Fruit fly (Drosophila melanogaster) whole organism, embryonic: Measurements from ENCODE around the gene RpS7.

ENCODE experiments used
- Atf6 ChIP-seq: fragments of 200-800 bp; sonication (Bioruptor generic); IDR thresholded peaks from 2 replicates; pipeline ENCODE4 v1.3.6; 2022; ENCODE audit warnings: missing biosample characterization, missing genetic modification characterization
- CG10543 ChIP-seq: fragments of 200-800 bp; sonication (Bioruptor generic); optimal IDR thresholded peaks from 3 replicates; lab custom pipeline; 2017; ENCODE audit warnings: missing biosample characterization, mild to moderate bottlenecking, missing genetic modification characterization, moderate library complexity
- CG10654 ChIP-seq: fragments of 200-800 bp; sonication (Bioruptor generic); optimal IDR thresholded peaks from 2 replicates; lab custom pipeline; 2016; ENCODE audit warnings: missing biosample characterization, missing genetic modification characterization
- CG11085 ChIP-seq: fragments of 200-800 bp; sonication (Bioruptor generic); IDR thresholded peaks from 2 replicates; pipeline ENCODE4 v1.3.6; 2022; ENCODE audit warnings: missing biosample characterization, missing genetic modification characterization
- CG12071 ChIP-seq: fragments of 200-800 bp; sonication (Bioruptor generic); optimal IDR thresholded peaks from 3 replicates; lab custom pipeline; 2018; ENCODE audit warnings: missing biosample characterization, mild to moderate bottlenecking, missing genetic modification characterization
- CG12219 ChIP-seq: fragments of 200-800 bp; sonication (Bioruptor generic); optimal IDR thresholded peaks from 3 replicates; lab custom pipeline; 2018; ENCODE audit warnings: missing biosample characterization, mild to moderate bottlenecking, missing genetic modification characterization
- CG12391 ChIP-seq: fragments of 200-800 bp; sonication (Bioruptor generic); optimal IDR thresholded peaks from 3 replicates; lab custom pipeline; 2018; ENCODE audit warnings: missing biosample characterization, mild to moderate bottlenecking, missing genetic modification characterization, moderate library complexity
- CG12659 ChIP-seq: fragments of 200-800 bp; sonication (Bioruptor generic); optimal IDR thresholded peaks from 3 replicates; lab custom pipeline; 2017; ENCODE audit warnings: mild to moderate bottlenecking, missing biosample characterization, missing genetic modification reagents, missing genetic modification characterization
- CG12769 ChIP-seq: fragments of 200-800 bp; sonication (Bioruptor generic); optimal IDR thresholded peaks from 2 replicates; lab custom pipeline; 2019; ENCODE audit warnings: missing biosample characterization, mild to moderate bottlenecking, missing genetic modification characterization, moderate library complexity
- CG13424 ChIP-seq: fragments of 200-800 bp; sonication (Bioruptor generic); optimal IDR thresholded peaks from 2 replicates; lab custom pipeline; 2019; ENCODE audit warnings: missing biosample characterization, mild to moderate bottlenecking, missing genetic modification characterization, moderate library complexity
- CG15269 ChIP-seq: fragments of 200-800 bp; sonication (Bioruptor generic); optimal IDR thresholded peaks from 2 replicates; lab custom pipeline; 2018; ENCODE audit warnings: missing biosample characterization, mild to moderate bottlenecking, missing genetic modification characterization, moderate library complexity
- CG2120 ChIP-seq: fragments of 200-800 bp; sonication (Bioruptor generic); optimal IDR thresholded peaks from 3 replicates; lab custom pipeline; 2016; ENCODE audit warnings: missing biosample characterization, missing genetic modification characterization
- CG32532 ChIP-seq: fragments of 200-800 bp; sonication (Bioruptor generic); IDR thresholded peaks from 2 replicates; pipeline ENCODE4 v1.3.6; 2022; ENCODE audit warnings: missing biosample characterization, missing genetic modification characterization
- CG4282 ChIP-seq: fragments of 200-800 bp; sonication (Bioruptor generic); optimal IDR thresholded peaks from 2 replicates; lab custom pipeline; 2016; ENCODE audit warnings: missing biosample characterization, missing genetic modification characterization
- CG5180 ChIP-seq: fragments of 200-800 bp; sonication (Bioruptor generic); optimal IDR thresholded peaks from 3 replicates; lab custom pipeline; 2017; ENCODE audit warnings: missing biosample characterization, missing genetic modification characterization, mild to moderate bottlenecking, moderate library complexity, missing genetic modification reagents
- CG6272 ChIP-seq: fragments of 200-800 bp; sonication (Bioruptor generic); IDR thresholded peaks from 2 replicates; pipeline ENCODE4 v1.3.6; 2022; ENCODE audit warnings: missing biosample characterization, missing genetic modification characterization
- CG6654 ChIP-seq: fragments of 200-800 bp; sonication (Bioruptor generic); optimal IDR thresholded peaks from 2 replicates; lab custom pipeline; 2017; ENCODE audit warnings: missing biosample characterization, mild to moderate bottlenecking, missing genetic modification characterization
- CG6683 ChIP-seq: fragments of 200-800 bp; sonication (Bioruptor generic); optimal IDR thresholded peaks from 2 replicates; lab custom pipeline; 2017; ENCODE audit warnings: missing biosample characterization, mild to moderate bottlenecking, missing genetic modification characterization, missing genetic modification reagents
- CG7786 ChIP-seq: fragments of 200-800 bp; sonication (Bioruptor generic); optimal IDR thresholded peaks from 2 replicates; lab custom pipeline; 2016; ENCODE audit warnings: missing biosample characterization, missing genetic modification characterization
- CG8290 ChIP-seq, 3 experiments: fragments of 200-800 bp; sonication (Bioruptor generic); optimal IDR thresholded peaks; 2 replicates each; lab custom pipeline; 2016 to 2019; ENCODE audit warnings: missing biosample characterization in 3 of 3, missing genetic modification characterization in 3 of 3, mild to moderate bottlenecking in 2 of 3, moderate library complexity in 1 of 3
- CG9817 ChIP-seq: fragments of 200-800 bp; sonication (Bioruptor generic); optimal IDR thresholded peaks from 2 replicates; lab custom pipeline; 2018; ENCODE audit warnings: missing biosample characterization, mild to moderate bottlenecking, missing genetic modification characterization, moderate library complexity
- Chrac-16 ChIP-seq: fragments of 200-800 bp; sonication (Bioruptor generic); optimal IDR thresholded peaks from 3 replicates; lab custom pipeline; 2016; ENCODE audit warnings: missing biosample characterization, missing genetic modification characterization
- CrebB ChIP-seq: fragments of 200-800 bp; sonication (Bioruptor generic); optimal IDR thresholded peaks from 3 replicates; lab custom pipeline; 2018; ENCODE audit warnings: missing biosample characterization, mild to moderate bottlenecking, missing genetic modification characterization
- Dbx ChIP-seq: fragments of 200-800 bp; sonication (Bioruptor generic); IDR thresholded peaks from 3 replicates; pipeline ENCODE4 v1.3.6; 2022; ENCODE audit warnings: missing biosample characterization, missing genetic modification characterization
- Fer1 ChIP-seq: fragments of 200-800 bp; sonication (Bioruptor generic); optimal IDR thresholded peaks from 2 replicates; lab custom pipeline; 2017; ENCODE audit warnings: missing biosample characterization, mild to moderate bottlenecking, missing genetic modification characterization
- HHEX ChIP-seq: fragments of 200-800 bp; sonication (Bioruptor generic); optimal IDR thresholded peaks from 3 replicates; lab custom pipeline; 2017; ENCODE audit warnings: missing biosample characterization, mild to moderate bottlenecking, missing genetic modification characterization, missing genetic modification reagents
- Hey ChIP-seq: fragments of 200-800 bp; sonication (Bioruptor generic); optimal IDR thresholded peaks from 3 replicates; lab custom pipeline; 2018; ENCODE audit warnings: missing biosample characterization, mild to moderate bottlenecking, missing genetic modification characterization
- Jarid2 ChIP-seq: fragments of 200-800 bp; sonication (Bioruptor generic); optimal IDR thresholded peaks from 3 replicates; lab custom pipeline; 2017; ENCODE audit warnings: mild to moderate bottlenecking, missing biosample characterization, missing genetic modification reagents, missing genetic modification characterization
- NfI ChIP-seq: fragments of 200-800 bp; sonication (Bioruptor generic); optimal IDR thresholded peaks from 3 replicates; lab custom pipeline; 2018; ENCODE audit warnings: missing biosample characterization, mild to moderate bottlenecking, missing genetic modification characterization, moderate library complexity
- Rx ChIP-seq: fragments of 200-800 bp; sonication (Bioruptor generic); IDR thresholded peaks from 2 replicates; pipeline ENCODE4 v1.3.6; 2022; ENCODE audit warnings: missing biosample characterization, missing genetic modification characterization
- Side ChIP-seq: fragments of 200-800 bp; sonication (Bioruptor generic); optimal IDR thresholded peaks from 2 replicates; lab custom pipeline; 2016; ENCODE audit warnings: missing biosample characterization, missing genetic modification characterization
- Sin3A ChIP-seq: fragments of >200 bp; optimal IDR thresholded peaks from 2 replicates; lab custom pipeline; 2018
- Stat92E ChIP-seq, 3 experiments: fragments of >200 bp in 2 of 3; fragments of 200-800 bp in 1 of 3; sonication (Bioruptor generic) in 1 of 3; optimal IDR thresholded peaks; 2 replicates each; lab custom pipeline; 2017 to 2019; ENCODE audit warnings: missing biosample characterization in 3 of 3, missing genetic modification characterization in 3 of 3, mild to moderate bottlenecking in 1 of 3, moderate library complexity in 1 of 3
- Vsx1 ChIP-seq: fragments of 200-800 bp; sonication (Bioruptor generic); optimal IDR thresholded peaks from 2 replicates; lab custom pipeline; 2017; ENCODE audit warnings: missing biosample characterization, mild to moderate bottlenecking, missing genetic modification characterization, missing genetic modification reagents
- ase ChIP-seq: fragments of 200-800 bp; sonication (Bioruptor generic); IDR thresholded peaks from 3 replicates; pipeline ENCODE4 v1.3.6; 2022; ENCODE audit warnings: missing biosample characterization, missing genetic modification characterization
- chn ChIP-seq: fragments of 200-800 bp; sonication (Bioruptor generic); optimal IDR thresholded peaks from 2 replicates; lab custom pipeline; 2016; ENCODE audit warnings: missing biosample characterization, missing genetic modification characterization
- corto ChIP-seq: fragments of 200-800 bp; sonication (Bioruptor generic); optimal IDR thresholded peaks from 2 replicates; lab custom pipeline; 2016; ENCODE audit warnings: missing biosample characterization, mild to moderate bottlenecking, missing genetic modification characterization, moderate library complexity
- dati ChIP-seq: fragments of 200-800 bp; sonication (Bioruptor generic); IDR thresholded peaks from 2 replicates; pipeline ENCODE4 v1.3.6; 2022; ENCODE audit warnings: missing biosample characterization, missing genetic modification characterization
- dmrt99B ChIP-seq: fragments of 200-800 bp; sonication (Bioruptor generic); optimal IDR thresholded peaks from 2 replicates; lab custom pipeline; 2018; ENCODE audit warnings: missing biosample characterization, mild to moderate bottlenecking, missing genetic modification characterization, moderate library complexity
- dysf ChIP-seq: fragments of 200-800 bp; sonication (Bioruptor generic); IDR thresholded peaks from 3 replicates; pipeline ENCODE4 v1.3.6; 2022; ENCODE audit warnings: missing biosample characterization, missing genetic modification characterization
- en ChIP-seq: fragments of 200-800 bp; sonication (Bioruptor generic); optimal IDR thresholded peaks from 2 replicates; lab custom pipeline; 2016; ENCODE audit warnings: missing biosample characterization, missing genetic modification characterization
- fu2 ChIP-seq: fragments of 200-800 bp; sonication (Bioruptor generic); optimal IDR thresholded peaks from 2 replicates; lab custom pipeline; 2016; ENCODE audit warnings: missing biosample characterization, missing genetic modification characterization
- gem ChIP-seq: fragments of 200-800 bp; sonication (Bioruptor generic); optimal IDR thresholded peaks from 2 replicates; lab custom pipeline; 2019; ENCODE audit warnings: missing biosample characterization, mild to moderate bottlenecking, missing genetic modification characterization, moderate library complexity
- ranshi ChIP-seq: fragments of 200-800 bp; sonication (Bioruptor generic); IDR thresholded peaks from 2 replicates; pipeline ENCODE4 v1.3.6; 2022; ENCODE audit warnings: missing biosample characterization, missing genetic modification characterization
- repo ChIP-seq: fragments of 200-800 bp; sonication (Bioruptor generic); optimal IDR thresholded peaks from 2 replicates; lab custom pipeline; 2016; ENCODE audit warnings: missing biosample characterization, missing genetic modification characterization
- sima ChIP-seq: fragments of 200-800 bp; sonication (Bioruptor generic); optimal IDR thresholded peaks from 2 replicates; lab custom pipeline; 2016; ENCODE audit warnings: missing biosample characterization, missing genetic modification characterization
- ssp ChIP-seq: fragments of 200-800 bp; sonication (Bioruptor generic); IDR thresholded peaks from 2 replicates; pipeline ENCODE4 v1.3.6; 2022; ENCODE audit warnings: missing biosample characterization, missing genetic modification characterization
- tio ChIP-seq: fragments of 200-800 bp; sonication (Bioruptor generic); optimal IDR thresholded peaks from 2 replicates; lab custom pipeline; 2017; ENCODE audit warnings: missing biosample characterization, missing genetic modification characterization, inconsistent platforms
- usp ChIP-seq: fragments of >200 bp; optimal IDR thresholded peaks from 2 replicates; lab custom pipeline; 2017; ENCODE audit warnings: missing biosample characterization, missing genetic modification characterization
- wdn ChIP-seq: fragments of 200-800 bp; sonication (Bioruptor generic); IDR thresholded peaks from 2 replicates; pipeline ENCODE4 v1.3.6; 2022; ENCODE audit warnings: missing biosample characterization, missing genetic modification characterization
- wor ChIP-seq: fragments of 200-800 bp; sonication (Bioruptor generic); IDR thresholded peaks from 2 replicates; pipeline ENCODE4 v1.3.6; 2022; ENCODE audit warnings: missing biosample characterization, missing genetic modification characterization

RpS7 gene

dm6 chr3R:30198793-30199192, 10.0 kb downstream of the RpS7 start (continued):
- TF ChIP-seq Stat92E (GFP tag; optimal IDR thresholded peaks at IDR 0.05; lab: Kevin White, UChicago) (no peak), usp (GFP tag; lab: Kevin White, UChicago) (no peak), NfI (GFP tag; lab: Kevin White, UChicago) (no peak), HHEX (GFP tag; lab: Kevin White, UChicago) (peak; percentile 30), CG12659 (GFP tag; lab: Kevin White, UChicago) (peak; percentile 19), CG8290 (GFP tag; optimal IDR thresholded peaks at IDR 0.05; lab: Kevin White, UChicago) (no peak), CG8290 (tag; optimal IDR thresholded peaks at IDR 0.05; lab: Kevin White, UChicago) (peak in 1 of 2 experiments; percentile 65), wor (GFP tag; lab: Robert Waterston, UW) (no peak), en (GFP tag; lab: Kevin White, UChicago) (no peak), ssp (GFP tag; lab: Robert Waterston, UW) (no peak), Vsx1 (GFP tag; lab: Kevin White, UChicago) (peak; percentile 27), CG32532 (GFP tag; lab: Robert Waterston, UW) (no peak), Chrac-16 (GFP tag; lab: Kevin White, UChicago) (no peak), Rx (GFP tag; lab: Robert Waterston, UW) (no peak), CrebB (tag; lab: Kevin White, UChicago) (peak; percentile 33), CG6272 (GFP tag; lab: Robert Waterston, UW) (no peak), Jarid2 (GFP tag; lab: Kevin White, UChicago) (no peak), CG2120 (GFP tag; lab: Kevin White, UChicago) (peak; percentile 54), CG9817 (tag; lab: Kevin White, UChicago) (no peak), repo (no peak), CG12391 (tag; lab: Kevin White, UChicago) (no peak), dati (GFP tag; lab: Robert Waterston, UW) (no peak), CG12219 (GFP tag; lab: Kevin White, UChicago) (no peak), CG10654 (GFP tag; lab: Kevin White, UChicago) (no peak), Side (GFP tag; lab: Kevin White, UChicago) (no peak), dmrt99B (tag; lab: Kevin White, UChicago) (no peak), CG11085 (GFP tag; lab: Robert Waterston, UW) (no peak), Sin3A (lab: Kevin White, UChicago) (no peak), Dbx (0 out of 3 replicates have a peak, but pooled peaks have one; percentile 37), CG15269 (peak; percentile 12), ase (no peak), fu2 (GFP tag; lab: Kevin White, UChicago) (no peak), CG12071 (GFP tag; lab: Kevin White, UChicago) (peak; percentile 43), Atf6 (GFP tag; lab: Robert Waterston, UW) (peak; percentile 58), sima (GFP tag; lab: Kevin White, UChicago) (no peak), CG12769 (tag; lab: Kevin White, UChicago) (peak; percentile 50), CG6683 (peak; percentile 15), CG6654 (GFP tag; lab: Kevin White, UChicago) (no peak), CG5180 (peak; percentile 1), chn (GFP tag; lab: Kevin White, UChicago) (no peak), gem (tag; lab: Kevin White, UChicago) (peak; percentile 10), dysf (GFP tag; lab: Robert Waterston, UW) (peak; percentile 12; the same call in 1 of the 3 replicates), CG13424 (no peak), CG7786 (GFP tag; lab: Kevin White, UChicago) (no peak), CG10543 (peak; percentile 79), Fer1 (GFP tag; lab: Kevin White, UChicago) (peak; percentile 51), Hey (peak; percentile 32), ranshi (GFP tag; lab: Robert Waterston, UW) (0 out of 2 replicates have a peak, but pooled peaks have one; percentile 10), corto (GFP tag; lab: Kevin White, UChicago) (no peak), CG4282 (GFP tag; lab: Kevin White, UChicago) (no peak), wdn (0 out of 2 replicates have a peak, but pooled peaks have one; percentile 17), tio (GFP tag; lab: Kevin White, UChicago) (no peak)
